Worm (Caenorhabditis elegans) whole organism, L3 larva: ENCODE measurements around the gene C26D10.6.

Experiments
- R02D3.7 ChIP-seq: fragments of 150-350 bp; optimal IDR thresholded peaks from 2 replicates; lab custom pipeline; 2014; ENCODE audit warnings: missing biosample characterization, missing genetic modification characterization
- ZK546.5 ChIP-seq: sonication (generic microtip); optimal IDR thresholded peaks from 2 replicates; lab custom pipeline; 2017; ENCODE audit warnings: missing biosample characterization, missing genetic modification characterization
- aly-2 ChIP-seq: fragments of 150-350 bp; optimal IDR thresholded peaks from 2 replicates; lab custom pipeline; 2014; ENCODE audit warnings: missing biosample characterization, missing genetic modification characterization
- ceh-16 ChIP-seq: sonication (generic microtip); optimal IDR thresholded peaks from 2 replicates; lab custom pipeline; 2017; ENCODE audit warnings: missing biosample characterization, missing genetic modification characterization
- ceh-28 ChIP-seq: fragments of 150-350 bp; optimal IDR thresholded peaks from 2 replicates; lab custom pipeline; 2014; ENCODE audit warnings: missing biosample characterization, missing genetic modification reagents, missing genetic modification characterization
- ceh-82 ChIP-seq: fragments of 150-350 bp; optimal IDR thresholded peaks from 2 replicates; lab custom pipeline; 2014; ENCODE audit warnings: missing biosample characterization, missing genetic modification characterization
- daf-12 ChIP-seq: fragments of 150-350 bp; optimal IDR thresholded peaks from 2 replicates; lab custom pipeline; 2014; ENCODE audit warnings: missing biosample characterization, missing genetic modification reagents, missing genetic modification characterization
- egl-27 ChIP-seq: sonication (generic microtip); optimal IDR thresholded peaks from 4 replicates; lab custom pipeline; 2017; ENCODE audit warnings: missing biosample characterization, missing genetic modification reagents, missing genetic modification characterization
- egl-5 ChIP-seq: fragments of 150-350 bp; optimal IDR thresholded peaks from 2 replicates; lab custom pipeline; 2017; ENCODE audit warnings: missing biosample characterization, missing genetic modification reagents, missing genetic modification characterization, inconsistent platforms
- elt-1 ChIP-seq: fragments of 150-350 bp; optimal IDR thresholded peaks from 2 replicates; lab custom pipeline; 2014; ENCODE audit warnings: missing biosample characterization, missing genetic modification characterization
- elt-2 ChIP-seq: sonication (generic microtip); optimal IDR thresholded peaks from 2 replicates; lab custom pipeline; 2016; ENCODE audit warnings: missing genetic modification reagents, mild to moderate bottlenecking, missing genetic modification characterization, missing compliant biosample characterization
- elt-3 ChIP-seq, 3 experiments: fragments of 150-350 bp in 1 of 3; sonication (generic microtip) in 2 of 3; optimal IDR thresholded peaks; 2 replicates in 2 of 3; 4 replicates in 1 of 3; lab custom pipeline; 2014 to 2017; ENCODE audit warnings: missing biosample characterization in 3 of 3, missing genetic modification characterization in 3 of 3
- fkh-2 ChIP-seq: fragments of 150-350 bp; optimal IDR thresholded peaks from 2 replicates; lab custom pipeline; 2014; ENCODE audit warnings: missing biosample characterization, missing genetic modification reagents, missing genetic modification characterization
- fos-1 ChIP-seq: fragments of 150-350 bp; optimal IDR thresholded peaks from 2 replicates; lab custom pipeline; 2014; ENCODE audit warnings: missing biosample characterization, missing genetic modification characterization
- hmg-11 ChIP-seq: sonication (generic microtip); optimal IDR thresholded peaks from 2 replicates; lab custom pipeline; 2016; ENCODE audit warnings: missing genetic modification characterization, missing compliant biosample characterization
- jun-1 ChIP-seq: fragments of 150-350 bp; optimal IDR thresholded peaks from 2 replicates; lab custom pipeline; 2014; ENCODE audit warnings: missing biosample characterization, missing genetic modification reagents, missing genetic modification characterization
- lin-39 ChIP-seq: fragments of 150-350 bp; optimal IDR thresholded peaks from 2 replicates; lab custom pipeline; 2018; ENCODE audit warnings: missing biosample characterization, missing genetic modification reagents, missing genetic modification characterization
- lsy-12 ChIP-seq: sonication (generic microtip); optimal IDR thresholded peaks from 2 replicates; lab custom pipeline; 2016; ENCODE audit warnings: mild to moderate bottlenecking, missing genetic modification characterization, missing compliant biosample characterization
- mml-1 ChIP-seq: fragments of 150-350 bp; sonication (generic microtip); optimal IDR thresholded peaks from 3 replicates; lab custom pipeline; 2014; ENCODE audit warnings: missing biosample characterization, missing genetic modification characterization
- nfya-1 ChIP-seq: sonication (generic microtip); optimal IDR thresholded peaks from 2 replicates; lab custom pipeline; 2017; ENCODE audit warnings: missing genetic modification characterization, mild to moderate bottlenecking, missing compliant biosample characterization, antibody characterized with exemption, moderate library complexity; ENCODE audit not compliant: insufficient read depth
- nhr-12 ChIP-seq: fragments of 150-350 bp; optimal IDR thresholded peaks from 2 replicates; lab custom pipeline; 2014; ENCODE audit warnings: missing biosample characterization, missing genetic modification characterization
- nhr-23 ChIP-seq: fragments of 150-350 bp; optimal IDR thresholded peaks from 2 replicates; lab custom pipeline; 2014; ENCODE audit warnings: missing biosample characterization, missing genetic modification reagents, missing genetic modification characterization
- nhr-237 ChIP-seq: fragments of 150-350 bp; optimal IDR thresholded peaks from 2 replicates; lab custom pipeline; 2014; ENCODE audit warnings: missing biosample characterization, missing genetic modification characterization
- nhr-25 ChIP-seq: sonication (generic microtip); optimal IDR thresholded peaks from 2 replicates; lab custom pipeline; 2017; ENCODE audit warnings: missing biosample characterization, missing genetic modification characterization
- nhr-76 ChIP-seq: fragments of 150-350 bp; sonication (generic microtip); optimal IDR thresholded peaks from 5 replicates; lab custom pipeline; 2014; ENCODE audit warnings: missing biosample characterization, missing genetic modification characterization
- nhr-77 ChIP-seq: fragments of 150-350 bp; optimal IDR thresholded peaks from 2 replicates; lab custom pipeline; 2014; ENCODE audit warnings: missing biosample characterization, missing genetic modification characterization
- pha-4 ChIP-seq: fragments of 150-350 bp; optimal IDR thresholded peaks from 2 replicates; lab custom pipeline; 2014; ENCODE audit warnings: missing biosample characterization, missing genetic modification reagents, missing genetic modification characterization
- pqm-1 ChIP-seq: fragments of 150-350 bp; optimal IDR thresholded peaks from 2 replicates; lab custom pipeline; 2017; ENCODE audit warnings: missing biosample characterization, missing genetic modification characterization, inconsistent platforms
- sea-2 ChIP-seq: fragments of 150-350 bp; sonication (generic microtip); optimal IDR thresholded peaks from 4 replicates; lab custom pipeline; 2014; ENCODE audit warnings: missing biosample characterization, missing genetic modification reagents, missing genetic modification characterization
- skn-1 ChIP-seq: fragments of 150-350 bp; optimal IDR thresholded peaks from 2 replicates; lab custom pipeline; 2014; ENCODE audit warnings: missing biosample characterization, missing genetic modification characterization
- unc-39 ChIP-seq: sonication (generic microtip); optimal IDR thresholded peaks from 4 replicates; lab custom pipeline; 2017; ENCODE audit warnings: missing biosample characterization, missing genetic modification characterization
- zag-1 ChIP-seq: fragments of 150-350 bp; optimal IDR thresholded peaks from 2 replicates; lab custom pipeline; 2014; ENCODE audit warnings: missing biosample characterization, missing genetic modification characterization
- ztf-11 ChIP-seq: fragments of 150-350 bp; optimal IDR thresholded peaks from 2 replicates; lab custom pipeline; 2014; ENCODE audit warnings: missing biosample characterization, missing genetic modification characterization
- ztf-4 ChIP-seq: fragments of 150-350 bp; optimal IDR thresholded peaks from 2 replicates; lab custom pipeline; 2014; ENCODE audit warnings: missing biosample characterization, missing genetic modification characterization

The C26D10.6 gene

DNA sequence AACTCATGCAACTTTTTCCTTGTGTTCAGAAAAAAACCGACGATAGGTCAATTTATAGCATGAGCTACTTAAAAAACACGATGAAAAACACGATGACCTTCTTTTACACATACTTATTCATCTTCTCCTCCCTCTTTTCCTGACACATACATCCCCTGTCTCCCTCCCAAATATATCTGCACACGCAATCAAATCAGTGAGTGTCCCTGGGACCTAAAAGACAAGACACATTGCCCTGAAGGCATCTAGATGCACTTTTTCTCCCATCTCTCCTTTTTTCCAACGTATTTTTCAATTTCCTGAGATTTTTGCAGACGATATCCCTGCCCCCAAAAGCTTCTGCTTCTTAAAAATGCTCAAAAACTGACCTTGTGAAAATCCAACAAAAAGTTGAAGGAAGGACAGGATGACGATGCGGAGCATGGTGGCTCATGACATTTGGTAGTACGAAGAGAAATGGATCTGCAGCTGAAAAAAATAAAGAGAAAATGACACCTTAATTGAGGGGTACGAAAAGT is at the start of gene C26D10.6:
Gene C26D10.6, minus strand, starts transcription at position 468 of the 518 bp plus-strand sequence.
- TF ChIP-seq hmg-11 (tag; lab: Kevin White, UChicago) (no peak), aly-2 (tag; lab: Kevin White, UChicago) (no peak), pha-4 (tag; lab: Kevin White, UChicago) (no peak), elt-1 (tag; lab: Kevin White, UChicago) (peak; percentile 70)

DNA sequence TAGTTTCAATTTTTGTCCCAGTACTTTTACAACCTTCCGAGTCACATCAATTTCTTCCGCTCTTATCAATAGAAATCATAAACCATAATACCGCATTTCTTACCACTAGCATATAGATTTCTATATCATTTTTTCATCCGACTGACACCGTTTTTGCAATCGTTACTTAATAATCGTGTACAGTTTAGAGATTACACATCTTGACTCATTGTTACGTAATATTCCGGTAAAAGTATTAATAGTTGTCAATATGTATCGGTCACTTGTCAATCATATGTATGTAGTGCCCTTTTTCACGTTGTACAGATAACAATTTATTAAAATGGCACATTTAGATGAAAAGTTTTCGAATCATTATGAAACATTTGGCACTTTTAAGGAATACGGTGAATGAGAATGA is 45.5 kb upstream of the C26D10.6 start:
- no peak for TF ChIP-seq unc-39
- peak; percentile 44 for TF ChIP-seq pqm-1
- TF ChIP-seq elt-2 (tag; lab: Kevin White, UChicago), result peak; percentile 61
- peak; percentile 33 for TF ChIP-seq jun-1 (tag; lab: Kevin White, UChicago)

DNA sequence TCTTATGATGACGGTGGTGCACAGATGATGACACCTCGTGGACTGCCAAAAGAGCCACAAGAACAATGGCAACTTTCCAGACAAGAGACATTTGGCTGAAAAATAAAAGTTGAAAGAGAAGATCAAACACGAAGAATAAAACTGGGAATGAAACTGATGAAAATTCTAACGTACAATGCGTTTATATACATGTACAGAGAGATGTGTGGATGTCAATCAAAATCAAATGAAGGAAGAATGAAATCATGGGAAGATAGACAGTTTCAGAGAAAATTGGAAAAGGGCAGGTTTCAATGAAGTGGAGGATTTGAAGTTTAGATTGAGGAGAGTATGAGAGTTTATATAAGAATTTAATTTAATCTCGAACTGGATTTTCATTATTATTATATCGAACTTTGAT is 44.6 kb upstream of the C26D10.6 start, which contains the start of gene dod-23:
Gene dod-23, minus strand, starts transcription at position 101 of the 400 bp plus-strand sequence.
- no peak for TF ChIP-seq nhr-76 (tag; lab: Kevin White, UChicago)

DNA sequence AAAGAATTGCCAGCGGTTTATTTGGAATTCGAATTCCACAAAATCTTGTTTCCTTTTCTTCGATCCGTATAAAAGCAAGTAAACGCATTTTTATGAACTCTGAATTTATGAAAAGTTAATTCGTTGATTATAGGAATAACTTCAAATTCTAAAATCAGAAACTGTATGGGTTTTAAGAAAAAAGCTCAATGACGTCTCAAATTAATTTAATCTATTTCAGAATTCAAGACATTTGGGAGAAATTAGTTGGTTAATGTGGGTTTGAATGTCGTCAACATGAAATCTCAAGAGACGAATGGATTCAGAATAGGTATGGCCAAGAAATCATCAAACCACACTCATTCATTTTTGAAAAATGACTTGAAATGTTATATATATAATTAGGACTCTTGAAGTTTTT is 41.5 kb upstream of the C26D10.6 start, which contains the start of gene F49E12.7:
Gene F49E12.7, minus strand, starts transcription at position 101 of the 400 bp plus-strand sequence.
- TF ChIP-seq ZK546.5 (tag; lab: Kevin White, UChicago), result no peak
- TF ChIP-seq skn-1 (tag; lab: Kevin White, UChicago), result no peak
- TF ChIP-seq zag-1 (tag; lab: Kevin White, UChicago), result no peak
- no peak for TF ChIP-seq nhr-12 (tag; lab: Kevin White, UChicago)
- TF ChIP-seq pqm-1, result no peak
- TF ChIP-seq lsy-12, result no peak
- TF ChIP-seq R02D3.7, result no peak
- no peak for TF ChIP-seq jun-1 (tag; lab: Kevin White, UChicago)
- no peak for TF ChIP-seq egl-27
- no peak for TF ChIP-seq fkh-2
- TF ChIP-seq ceh-28 (tag; lab: Kevin White, UChicago), result no peak
- TF ChIP-seq egl-5 (tag; lab: Kevin White, UChicago), result no peak
- no peak for TF ChIP-seq pha-4 (tag; lab: Kevin White, UChicago)
- no peak for TF ChIP-seq elt-3 (tag; optimal IDR thresholded peaks at IDR 0.05; lab: Kevin White, UChicago)
- no peak for TF ChIP-seq ztf-4 (tag; lab: Kevin White, UChicago)
- TF ChIP-seq nhr-237 (tag; lab: Kevin White, UChicago), result no peak
- TF ChIP-seq fos-1 (tag; lab: Kevin White, UChicago), result no peak
- no peak for TF ChIP-seq ztf-11
- no peak for TF ChIP-seq nhr-76 (tag; lab: Kevin White, UChicago)
- TF ChIP-seq nfya-1 (tag; lab: Kevin White, UChicago), result no peak

DNA sequence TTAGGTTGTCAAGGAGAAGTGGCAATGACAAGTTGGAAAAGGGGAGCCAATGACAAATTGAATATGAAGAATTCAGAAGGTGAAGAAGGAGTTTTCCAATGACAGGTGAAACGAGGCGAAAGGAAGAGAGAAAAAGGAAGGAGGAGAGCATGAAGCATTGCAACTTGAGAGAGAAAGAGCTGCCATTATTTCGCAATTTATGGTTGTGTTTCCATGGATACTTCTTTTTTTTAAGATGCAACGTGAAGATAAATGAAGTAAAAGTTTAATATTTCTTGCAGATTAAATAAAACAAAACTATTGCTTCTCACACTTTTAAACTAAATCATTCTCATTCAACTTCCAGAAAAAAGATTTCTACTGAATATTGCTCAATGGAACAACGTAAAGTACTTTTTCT is 39.7 kb upstream of the C26D10.6 start, which contains the start of gene F49E12.8:
Gene F49E12.8, minus strand, starts transcription at position 101 of the 400 bp plus-strand sequence.
- TF ChIP-seq ceh-16 (tag; lab: Kevin White, UChicago) (no peak), nhr-12 (tag; lab: Kevin White, UChicago) (no peak), nhr-77 (tag; lab: Kevin White, UChicago) (no peak), nfya-1 (tag; lab: Kevin White, UChicago) (no peak), nhr-23 (no peak), sea-2 (GFP tag; lab: Kevin White, UChicago) (no peak), egl-5 (tag; lab: Kevin White, UChicago) (no peak), elt-2 (tag; lab: Kevin White, UChicago) (no peak), skn-1 (tag; lab: Kevin White, UChicago) (no peak), hmg-11 (tag; lab: Kevin White, UChicago) (no peak), fkh-2 (no peak), lin-39 (tag; lab: Kevin White, UChicago) (no peak), daf-12 (tag; lab: Kevin White, UChicago) (no peak), aly-2 (tag; lab: Kevin White, UChicago) (no peak), mml-1 (tag; lab: Kevin White, UChicago) (no peak), ceh-82 (no peak), nhr-25 (tag; lab: Kevin White, UChicago) (no peak), jun-1 (tag; lab: Kevin White, UChicago) (no peak), ceh-28 (tag; lab: Kevin White, UChicago) (no peak)
